Worm (Caenorhabditis elegans): Measurements from ENCODE around the gene F45E1.4.

Gene F45E1.4

DNA sequence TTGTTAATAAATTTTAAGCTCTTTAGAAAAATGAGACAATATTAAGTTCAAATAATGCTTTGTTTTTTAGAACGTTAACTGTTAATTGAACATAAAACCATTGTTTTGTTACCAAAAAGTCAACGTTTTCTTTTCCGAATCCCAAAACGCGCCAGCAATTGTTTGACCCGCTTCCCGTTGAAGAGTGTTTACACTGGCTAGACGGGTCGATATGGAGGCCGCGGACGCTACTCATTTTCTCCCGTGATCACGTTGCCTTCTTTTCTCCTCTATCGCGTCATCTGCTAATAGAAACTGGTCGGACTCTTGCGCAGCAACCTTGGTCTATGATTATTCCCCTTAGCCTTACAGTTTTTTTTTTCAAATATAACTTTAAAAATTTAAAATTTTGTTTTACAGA lies 43.3 kb downstream of the F45E1.4 start, which contains the start of gene C34D10.1 (continued):
- TF ChIP-seq elt-2 (tag; optimal IDR thresholded peaks at IDR 0.05) (no peak), blmp-1 (tag; optimal IDR thresholded peaks at IDR 0.05) (peak; percentile 85), fkh-8 (tag; optimal IDR thresholded peaks at IDR 0.05) (peak; percentile 60), sup-37 (GFP tag; optimal IDR thresholded peaks at IDR 0.05) (no peak), sptf-1 (tag; optimal IDR thresholded peaks at IDR 0.05) (no peak), elt-3 (tag; optimal IDR thresholded peaks at IDR 0.05) (peak in 3 of 6 experiments; percentile 38 to 53 (median 51)), tlp-1 (tag; optimal IDR thresholded peaks at IDR 0.05) (no peak), nhr-76 (tag; optimal IDR thresholded peaks at IDR 0.05) (no peak), lin-14 (GFP tag; optimal IDR thresholded peaks at IDR 0.05) (peak; percentile 95), fkh-4 (tag; optimal IDR thresholded peaks at IDR 0.05; ENCODE audit: borderline replicate concordance) (no peak), pax-3 (tag; optimal IDR thresholded peaks at IDR 0.05) (no peak), ceh-82 (tag; optimal IDR thresholded peaks at IDR 0.05) (peak; percentile 46 to 65 (median 56)), aly-2 (tag; optimal IDR thresholded peaks at IDR 0.05) (no peak), xbp-1 (tag; optimal IDR thresholded peaks at IDR 0.05) (peak; percentile 85), lsy-2 (tag; optimal IDR thresholded peaks at IDR 0.05) (peak; percentile 71 to 74), ces-1 (GFP tag; optimal IDR thresholded peaks at IDR 0.05) (no peak), efl-3 (GFP tag; optimal IDR thresholded peaks at IDR 0.05) (no peak), nhr-11 (tag; optimal IDR thresholded peaks at IDR 0.05) (no peak), pag-3 (tag; optimal IDR thresholded peaks at IDR 0.05; ENCODE audit: borderline replicate concordance, insufficient read depth) (no peak), isw-1 (GFP tag; IDR thresholded peaks at IDR 0.05) (peak; percentile 29), irx-1 (tag; optimal IDR thresholded peaks at IDR 0.05) (peak; percentile 16), jun-1 (tag; optimal IDR thresholded peaks at IDR 0.05) (peak; percentile 40), F16B12.6 (tag; optimal IDR thresholded peaks at IDR 0.05) (peak; percentile 21), fos-1 (tag; optimal IDR thresholded peaks at IDR 0.05) (peak; percentile 5), dsc-1 (tag; optimal IDR thresholded peaks at IDR 0.05) (peak; percentile 48), unc-86 (tag; optimal IDR thresholded peaks at IDR 0.05) (peak; percentile 37), ztf-11 (tag; optimal IDR thresholded peaks at IDR 0.05) (no peak), nhr-19 (GFP tag; conservative IDR thresholded peaks at IDR 0.05) (peak; percentile 78), nhr-85 (tag) (peak; percentile 91), nhr-20 (tag; optimal IDR thresholded peaks at IDR 0.05) (peak; percentile 88), nhr-47 (tag; optimal IDR thresholded peaks at IDR 0.05) (peak; percentile 71), grh-1 (GFP tag; IDR thresholded peaks at IDR 0.05) (peak; percentile 71), nhr-77 (tag; optimal IDR thresholded peaks at IDR 0.05) (peak; percentile 54), hlh-4 (tag; optimal IDR thresholded peaks at IDR 0.05) (no peak), snu-23 (GFP tag; optimal IDR thresholded peaks at IDR 0.05) (peak; percentile 89), mep-1 (tag; optimal IDR thresholded peaks at IDR 0.05) (peak; percentile 83), nhr-71 (tag; optimal IDR thresholded peaks at IDR 0.05) (peak; percentile 90), sox-4 (tag; optimal IDR thresholded peaks at IDR 0.05) (no peak), ceh-63 (GFP tag; optimal IDR thresholded peaks at IDR 0.05) (no peak), ztf-4 (tag; optimal IDR thresholded peaks at IDR 0.05) (no peak), vab-15 (tag; optimal IDR thresholded peaks at IDR 0.05) (no peak), lin-15B (tag; optimal IDR thresholded peaks at IDR 0.05) (no peak), nhr-28 (tag; optimal IDR thresholded peaks at IDR 0.05) (no peak), mef-2 (tag; optimal IDR thresholded peaks at IDR 0.05) (no peak), rnt-1 (tag; optimal IDR thresholded peaks at IDR 0.05) (peak; percentile 83), C34B4.2 (tag; optimal IDR thresholded peaks at IDR 0.05) (no peak), ama-1 (optimal IDR thresholded peaks at IDR 0.05) (peak; percentile 15), hpl-2 (GFP tag; optimal IDR thresholded peaks at IDR 0.05) (no peak), lin-39 (tag; optimal IDR thresholded peaks at IDR 0.05) (peak; percentile 45), zip-4 (GFP tag; optimal IDR thresholded peaks at IDR 0.05) (no peak), unc-130 (tag; optimal IDR thresholded peaks at IDR 0.05) (peak; percentile 87)
